Worm (Caenorhabditis elegans) whole organism, L1 larva: ENCODE results near the gene lron-5.

ENCODE experiments used
- Y116A8C.19 ChIP-seq: sonication (generic microtip); optimal IDR thresholded peaks from 2 replicates; lab custom pipeline; 2016; ENCODE audit warnings: missing compliant biosample characterization, missing genetic modification characterization, borderline replicate concordance
- aha-1 ChIP-seq: fragments of 150-350 bp; optimal IDR thresholded peaks from 2 replicates; lab custom pipeline; 2014; ENCODE audit warnings: missing biosample characterization, missing genetic modification characterization
- alr-1 ChIP-seq: fragments of 200-800 bp; sonication (Bioruptor generic); optimal IDR thresholded peaks from 2 replicates; lab custom pipeline; 2018; ENCODE audit warnings: borderline replicate concordance, mild to moderate bottlenecking, missing genetic modification characterization, missing compliant biosample characterization
- ceh-63 ChIP-seq: fragments of 200-800 bp; sonication (Bioruptor generic); optimal IDR thresholded peaks from 2 replicates; lab custom pipeline; 2018; ENCODE audit warnings: mild to moderate bottlenecking, missing genetic modification characterization, missing compliant biosample characterization
- ceh-8 ChIP-seq: fragments of 200-800 bp; sonication (Bioruptor generic); optimal IDR thresholded peaks from 2 replicates; lab custom pipeline; 2018; ENCODE audit warnings: mild to moderate bottlenecking, missing genetic modification characterization, moderate library complexity, missing compliant biosample characterization
- ceh-82 ChIP-seq, 3 experiments: fragments of 150-350 bp in 1 of 3; sonication (generic microtip) in 2 of 3; optimal IDR thresholded peaks; 2 replicates each; lab custom pipeline; 2014 to 2017; ENCODE audit warnings: missing biosample characterization in 3 of 3, missing genetic modification characterization in 3 of 3
- ceh-88 ChIP-seq: fragments of 200-800 bp; sonication (Bioruptor generic); IDR thresholded peaks from 2 replicates; pipeline ENCODE4 v1.3.6; 2022; ENCODE audit warnings: missing genetic modification characterization, missing compliant biosample characterization
- ces-1 ChIP-seq: fragments of 150-350 bp; optimal IDR thresholded peaks from 2 replicates; lab custom pipeline; 2014; ENCODE audit warnings: missing biosample characterization, missing genetic modification reagents, missing genetic modification characterization
- dpl-1 ChIP-seq, 3 experiments: fragments of 150-350 bp in 2 of 3; sonication (generic microtip) in 1 of 3; optimal IDR thresholded peaks; 2 replicates each; lab custom pipeline; 2014 to 2017; ENCODE audit warnings: missing biosample characterization in 3 of 3, missing genetic modification characterization in 3 of 3, missing genetic modification reagents in 3 of 3
- elt-2 ChIP-seq: sonication (generic microtip); optimal IDR thresholded peaks from 2 replicates; lab custom pipeline; 2016; ENCODE audit warnings: missing genetic modification characterization, mild to moderate bottlenecking, inconsistent platforms, missing compliant biosample characterization, missing genetic modification reagents
- ets-5 ChIP-seq: fragments of 200-800 bp; sonication (Bioruptor generic); IDR thresholded peaks from 2 replicates; pipeline ENCODE4 v1.3.6; 2022; ENCODE audit warnings: missing genetic modification characterization, missing compliant biosample characterization
- fkh-10 ChIP-seq: sonication (generic microtip); optimal IDR thresholded peaks from 2 replicates; lab custom pipeline; 2017; ENCODE audit warnings: missing biosample characterization, missing genetic modification reagents, missing genetic modification characterization
- fkh-8 ChIP-seq: sonication (generic microtip); optimal IDR thresholded peaks from 2 replicates; lab custom pipeline; 2016; ENCODE audit warnings: mild to moderate bottlenecking, missing genetic modification characterization, missing compliant biosample characterization
- hlh-4 ChIP-seq: sonication (generic microtip); optimal IDR thresholded peaks from 2 replicates; lab custom pipeline; 2016; ENCODE audit warnings: mild to moderate bottlenecking, missing genetic modification characterization, missing compliant biosample characterization
- hpl-2 ChIP-seq: fragments of 150-350 bp; optimal IDR thresholded peaks from 2 replicates; lab custom pipeline; 2014; ENCODE audit warnings: missing biosample characterization, missing genetic modification reagents, missing genetic modification characterization
- irx-1 ChIP-seq: sonication (generic microtip); optimal IDR thresholded peaks from 2 replicates; lab custom pipeline; 2016; ENCODE audit warnings: missing genetic modification characterization, missing compliant biosample characterization
- jun-1 ChIP-seq: fragments of 150-350 bp; optimal IDR thresholded peaks from 2 replicates; lab custom pipeline; 2014; ENCODE audit warnings: missing biosample characterization, missing genetic modification reagents, missing genetic modification characterization
- lin-13 ChIP-seq: fragments of 150-350 bp; optimal IDR thresholded peaks from 2 replicates; lab custom pipeline; 2014; ENCODE audit warnings: missing biosample characterization, missing genetic modification reagents, missing genetic modification characterization
- lin-14 ChIP-seq: fragments of 200-800 bp; sonication (Bioruptor generic); optimal IDR thresholded peaks from 2 replicates; lab custom pipeline; 2018; ENCODE audit warnings: mild to moderate bottlenecking, missing genetic modification characterization, moderate library complexity, missing compliant biosample characterization
- lin-35 ChIP-seq, 2 experiments: fragments of 150-350 bp; optimal IDR thresholded peaks; 2 replicates each; lab custom pipeline; 2014; ENCODE audit warnings: missing biosample characterization in 2 of 2, missing genetic modification characterization in 2 of 2, missing genetic modification reagents in 2 of 2
- lin-39 ChIP-seq: fragments of 150-350 bp; optimal IDR thresholded peaks from 2 replicates; lab custom pipeline; 2014; ENCODE audit warnings: missing biosample characterization, missing genetic modification reagents, missing genetic modification characterization
- lsy-2 ChIP-seq, 2 experiments: fragments of 150-350 bp; optimal IDR thresholded peaks; 2 replicates each; lab custom pipeline; 2014; ENCODE audit warnings: missing biosample characterization in 2 of 2, missing genetic modification characterization in 2 of 2
- mab-9 ChIP-seq: fragments of 200-800 bp; sonication (Bioruptor generic); IDR thresholded peaks from 2 replicates; pipeline ENCODE4 v1.3.6; 2022; ENCODE audit warnings: missing genetic modification reagents, missing genetic modification characterization, missing compliant biosample characterization
- mef-2 ChIP-seq: fragments of 150-350 bp; optimal IDR thresholded peaks from 2 replicates; lab custom pipeline; 2014; ENCODE audit warnings: missing biosample characterization, missing genetic modification characterization
- mep-1 ChIP-seq: fragments of 150-350 bp; optimal IDR thresholded peaks from 2 replicates; lab custom pipeline; 2014; ENCODE audit warnings: missing biosample characterization, missing genetic modification characterization
- nhr-237 ChIP-seq: fragments of 150-350 bp; optimal IDR thresholded peaks from 2 replicates; lab custom pipeline; 2014; ENCODE audit warnings: missing biosample characterization, missing genetic modification characterization
- nhr-47 ChIP-seq: sonication (generic microtip); optimal IDR thresholded peaks from 2 replicates; lab custom pipeline; 2016; ENCODE audit warnings: mild to moderate bottlenecking, missing genetic modification characterization, moderate library complexity, missing compliant biosample characterization
- nhr-84 ChIP-seq: sonication (generic microtip); optimal IDR thresholded peaks from 2 replicates; lab custom pipeline; 2017; ENCODE audit warnings: missing biosample characterization, missing genetic modification characterization
- nhr-85 ChIP-seq: sonication (generic microtip); peaks from one replicate; lab custom pipeline; 2016; ENCODE audit warnings: missing genetic modification characterization, inconsistent platforms, missing compliant biosample characterization
- pag-3 ChIP-seq: sonication (generic microtip); optimal IDR thresholded peaks from 2 replicates; lab custom pipeline; 2017; ENCODE audit warnings: missing genetic modification characterization, mild to moderate bottlenecking, missing compliant biosample characterization, antibody characterized with exemption, borderline replicate concordance; ENCODE audit not compliant: insufficient read depth
- rnt-1 ChIP-seq: sonication (generic microtip); optimal IDR thresholded peaks from 2 replicates; lab custom pipeline; 2016; ENCODE audit warnings: mild to moderate bottlenecking, missing genetic modification characterization, moderate library complexity, missing compliant biosample characterization
- skn-1 ChIP-seq: fragments of 150-350 bp; optimal IDR thresholded peaks from 2 replicates; lab custom pipeline; 2014; ENCODE audit warnings: missing biosample characterization, missing genetic modification characterization
- snu-23 ChIP-seq: sonication (generic microtip); optimal IDR thresholded peaks from 2 replicates; lab custom pipeline; 2016; ENCODE audit warnings: missing genetic modification characterization, missing compliant biosample characterization
- swsn-7 ChIP-seq: sonication (generic microtip); optimal IDR thresholded peaks from 2 replicates; lab custom pipeline; 2016; ENCODE audit warnings: missing genetic modification characterization, missing compliant biosample characterization
- tlp-1 ChIP-seq: fragments of 150-350 bp; optimal IDR thresholded peaks from 2 replicates; lab custom pipeline; 2014; ENCODE audit warnings: missing biosample characterization, missing genetic modification characterization
- unc-62 ChIP-seq: fragments of 150-350 bp; optimal IDR thresholded peaks from 2 replicates; lab custom pipeline; 2014; ENCODE audit warnings: missing biosample characterization, missing genetic modification reagents, missing genetic modification characterization
- unc-98 ChIP-seq: fragments of 200-800 bp; sonication (Bioruptor generic); IDR thresholded peaks from 2 replicates; pipeline ENCODE4 v1.3.6; 2022; ENCODE audit warnings: missing genetic modification characterization, missing compliant biosample characterization
- xbp-1 ChIP-seq: sonication (generic microtip); optimal IDR thresholded peaks from 2 replicates; lab custom pipeline; 2016; ENCODE audit warnings: missing genetic modification characterization, missing compliant biosample characterization
- zip-4 ChIP-seq: fragments of 200-800 bp; sonication (Bioruptor generic); optimal IDR thresholded peaks from 2 replicates; lab custom pipeline; 2018; ENCODE audit warnings: mild to moderate bottlenecking, missing genetic modification characterization, moderate library complexity, missing compliant biosample characterization
- ztf-11 ChIP-seq, 2 experiments: sonication (generic microtip); optimal IDR thresholded peaks; 2 replicates each; lab custom pipeline; 2016 to 2017; ENCODE audit warnings: missing genetic modification characterization in 2 of 2, missing biosample characterization in 1 of 2, missing compliant biosample characterization in 1 of 2
- ztf-4 ChIP-seq: fragments of 150-350 bp; optimal IDR thresholded peaks from 2 replicates; lab custom pipeline; 2014; ENCODE audit warnings: missing biosample characterization, missing genetic modification characterization

lron-5 gene

ce11 chrIII:4656415-4656814 lies 33.6 kb downstream of the lron-5 start (continued):
- TF ChIP-seq mep-1 (tag; lab: Kevin White, UChicago): peak; percentile 41
- TF ChIP-seq lin-14 (GFP tag; lab: Kevin White, UChicago): peak; percentile 92
- peak; percentile 38 for TF ChIP-seq fkh-10 (GFP tag; lab: Kevin White, UChicago)
- peak; percentile 51 to 67 (median 53) for TF ChIP-seq ceh-82 (tag; optimal IDR thresholded peaks at IDR 0.05; lab: Kevin White, UChicago)
- TF ChIP-seq dpl-1 (GFP tag; optimal IDR thresholded peaks at IDR 0.05; lab: Kevin White, UChicago): peak in 1 of 3 experiments; percentile 8
- peak; percentile 25 for TF ChIP-seq ceh-63
- peak; percentile 76 for TF ChIP-seq fkh-8
- TF ChIP-seq snu-23 (GFP tag; lab: Kevin White, UChicago): peak; percentile 58
- no peak for TF ChIP-seq unc-62 (GFP tag; lab: Kevin White, UChicago)

ce11 chrIII:4657386-4657785 lies 34.6 kb downstream of the lron-5 start:
- TF ChIP-seq ztf-4 (tag; lab: Kevin White, UChicago) (no peak), ces-1 (GFP tag; lab: Kevin White, UChicago) (peak; percentile 40), skn-1 (no peak), lin-14 (GFP tag; lab: Kevin White, UChicago) (peak; percentile 47), unc-62 (GFP tag; lab: Kevin White, UChicago) (no peak), unc-98 (GFP tag; lab: Robert Waterston, UW) (no peak), ztf-11 (tag; optimal IDR thresholded peaks at IDR 0.05; lab: Kevin White, UChicago) (no peak)

- TF ChIP-seq rnt-1 (tag; lab: Kevin White, UChicago) (no peak), lsy-2 (tag; optimal IDR thresholded peaks at IDR 0.05; lab: Kevin White, UChicago) (peak in 1 of 2 experiments; percentile 11), aha-1 (no peak), nhr-85 (tag; lab: Kevin White, UChicago) (no peak), hlh-4 (tag; lab: Kevin White, UChicago) (no peak), lin-14 (GFP tag; lab: Kevin White, UChicago) (peak; percentile 65), tlp-1 (tag; lab: Kevin White, UChicago) (no peak), ets-5 (no peak)
These were observed 35.6 kb downstream of the lron-5 start, which contains the start of gene cdka-1 for ce11 chrIII:4658384-4658844. TSS of gene cdka-1 (plus strand) at chrIII:4658794.

ce11 chrIII:4659426-4659825 lies 36.6 kb downstream of the lron-5 start:
- TF ChIP-seq fkh-8: no peak
- TF ChIP-seq Y116A8C.19 (tag; lab: Kevin White, UChicago): no peak
- no peak for TF ChIP-seq jun-1 (tag; lab: Kevin White, UChicago)
- TF ChIP-seq lin-14 (GFP tag; lab: Kevin White, UChicago): no peak

ce11 chrIII:4665272-4665671 lies 42.4 kb downstream of the lron-5 start, which contains the start of gene T23F11.4:
TSS of gene T23F11.4 (minus strand) at chrIII:4665372.
- no peak for TF ChIP-seq irx-1
- TF ChIP-seq, all 84 proteins: peak for 0

ce11 chrIII:4666753-4667400 lies 44.0 kb downstream of the lron-5 start:
- peak in 2 of 3 experiments; percentile 22 to 63 for TF ChIP-seq ceh-82 (tag; optimal IDR thresholded peaks at IDR 0.05; lab: Kevin White, UChicago)
- TF ChIP-seq elt-2 (tag; lab: Kevin White, UChicago): no peak
- no peak for TF ChIP-seq mef-2 (tag; lab: Kevin White, UChicago)
- no peak for TF ChIP-seq ztf-4 (tag; lab: Kevin White, UChicago)
- peak; percentile 39 for TF ChIP-seq xbp-1 (tag; lab: Kevin White, UChicago)
- TF ChIP-seq hlh-4 (tag; lab: Kevin White, UChicago): no peak
- no peak for TF ChIP-seq alr-1 (tag; lab: Kevin White, UChicago)
- no peak for TF ChIP-seq ceh-8
- no peak for TF ChIP-seq unc-98 (GFP tag; lab: Robert Waterston, UW)
- no peak for TF ChIP-seq lin-39
- no peak for TF ChIP-seq mab-9 (GFP tag; lab: Robert Waterston, UW)
- TF ChIP-seq nhr-84 (tag; lab: Kevin White, UChicago): no peak
- TF ChIP-seq lin-35 (GFP tag; optimal IDR thresholded peaks at IDR 0.05; lab: Kevin White, UChicago): peak; percentile 25 to 50
- TF ChIP-seq ceh-88 (GFP tag; lab: Robert Waterston, UW): no peak
- TF ChIP-seq zip-4 (GFP tag; lab: Kevin White, UChicago): no peak
- no peak for TF ChIP-seq hpl-2 (GFP tag; lab: Kevin White, UChicago)
- TF ChIP-seq lin-13 (GFP tag; lab: Kevin White, UChicago): no peak
- peak; percentile 51 for TF ChIP-seq nhr-47 (tag; lab: Kevin White, UChicago)
- peak; percentile 46 for TF ChIP-seq swsn-7 (tag; lab: Kevin White, UChicago)
- TF ChIP-seq nhr-237 (tag; lab: Kevin White, UChicago): no peak
- no peak for TF ChIP-seq pag-3 (tag; lab: Kevin White, UChicago)
